Fruit fly (Drosophila melanogaster): ENCODE results near the gene CG43245.

DNA sequence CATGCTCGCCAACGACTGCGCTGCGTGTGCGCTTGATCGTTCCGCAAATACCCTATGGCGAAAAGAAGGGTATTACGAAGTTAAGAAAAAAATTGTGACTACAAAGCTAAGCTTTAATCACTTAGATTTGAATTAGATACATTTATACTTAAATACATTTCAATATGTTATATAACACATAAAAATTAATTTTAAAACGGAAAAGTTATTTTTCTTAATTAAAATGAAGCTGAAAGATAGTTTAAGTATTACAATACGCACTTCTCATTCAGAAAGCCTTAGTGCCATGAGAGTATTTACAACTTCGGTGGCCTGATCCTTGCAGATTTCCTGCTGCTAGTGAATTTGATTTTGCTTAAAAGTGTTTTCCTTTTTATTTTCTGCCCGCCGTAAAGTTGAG, 31.0 kb upstream of the CG43245 start:
- TF ChIP-seq CG8478 (optimal IDR thresholded peaks at IDR 0.05) (no peak), CTCF (optimal IDR thresholded peaks at IDR 0.05) (no peak)
